Fruit fly (Drosophila melanogaster): ENCODE results near the gene CG7896.

DNA sequence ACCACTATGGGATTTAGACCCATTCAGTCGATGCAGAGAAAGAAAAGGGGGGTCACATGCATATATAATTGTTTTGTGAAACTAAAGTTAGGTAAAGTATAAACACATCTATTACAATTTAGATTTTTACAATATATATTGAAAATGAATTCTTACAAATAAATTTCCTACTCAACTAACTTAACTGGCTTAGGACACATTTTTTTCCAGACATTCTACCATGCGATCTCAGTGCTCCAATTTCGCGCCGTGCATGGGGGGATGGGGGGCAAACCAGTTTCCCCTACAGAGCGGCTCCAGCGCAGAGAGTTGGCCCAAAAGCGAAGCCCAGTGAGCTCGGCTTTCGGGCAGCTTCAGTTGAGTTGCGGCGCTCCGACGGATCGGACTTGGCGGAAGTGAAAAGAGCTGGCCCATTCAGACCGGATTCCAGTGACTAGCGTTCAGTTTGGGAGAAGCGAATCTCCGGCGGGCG is at the start of gene CG7896:
- TF ChIP-seq ttk (optimal IDR thresholded peaks at IDR 0.05) (no peak), h (optimal IDR thresholded peaks at IDR 0.05) (no peak), insv (optimal IDR thresholded peaks at IDR 0.05) (no peak)
